Fruit fly (Drosophila melanogaster) whole organism, embryonic: ENCODE data around the gene MESK4.
A peak's percentile ranks its signal among the peaks of the same experiment; 100 is the strongest.

ENCODE experiments used
- Asciz ChIP-seq: fragments of 200-800 bp; sonication (Bioruptor generic); optimal IDR thresholded peaks from 2 replicates; lab custom pipeline; 2017; ENCODE audit warnings: missing biosample characterization, mild to moderate bottlenecking, missing genetic modification characterization, missing genetic modification reagents
- CG11398 ChIP-seq: fragments of 200-800 bp; sonication (Bioruptor generic); optimal IDR thresholded peaks from 2 replicates; lab custom pipeline; 2016; ENCODE audit warnings: missing biosample characterization, missing genetic modification characterization
- CG11456 ChIP-seq: fragments of 200-800 bp; sonication (Bioruptor generic); IDR thresholded peaks from 3 replicates; pipeline ENCODE4 v1.3.6; 2022; ENCODE audit warnings: missing biosample characterization, missing genetic modification characterization
- CG11504 ChIP-seq: fragments of 200-800 bp; sonication (Bioruptor generic); optimal IDR thresholded peaks from 3 replicates; lab custom pipeline; 2019; ENCODE audit warnings: missing biosample characterization, mild to moderate bottlenecking, missing genetic modification characterization, moderate library complexity
- CG17328 ChIP-seq: fragments of 200-800 bp; sonication (Bioruptor generic); IDR thresholded peaks from 2 replicates; pipeline ENCODE4 v1.3.6; 2022; ENCODE audit warnings: missing biosample characterization, missing genetic modification characterization
- CG17359 ChIP-seq: fragments of 200-800 bp; sonication (Bioruptor generic); optimal IDR thresholded peaks from 3 replicates; lab custom pipeline; 2018; ENCODE audit warnings: missing biosample characterization, mild to moderate bottlenecking, missing genetic modification characterization, moderate library complexity
- CG17802 ChIP-seq: fragments of 200-800 bp; sonication (Bioruptor generic); optimal IDR thresholded peaks from 2 replicates; lab custom pipeline; 2018; ENCODE audit warnings: missing biosample characterization, mild to moderate bottlenecking, missing genetic modification characterization, moderate library complexity
- CG17829 ChIP-seq: fragments of 200-800 bp; optimal IDR thresholded peaks from 2 replicates; lab custom pipeline; 2019; ENCODE audit warnings: missing biosample characterization, mild to moderate bottlenecking, missing genetic modification characterization, moderate library complexity
- CG2116 ChIP-seq: fragments of 200-800 bp; sonication (Bioruptor generic); optimal IDR thresholded peaks from 3 replicates; lab custom pipeline; 2018; ENCODE audit warnings: missing biosample characterization, mild to moderate bottlenecking, missing genetic modification characterization
- CG31388 ChIP-seq: fragments of 200-800 bp; sonication (Bioruptor generic); optimal IDR thresholded peaks from 2 replicates; lab custom pipeline; 2016; ENCODE audit warnings: missing biosample characterization, missing genetic modification characterization
- CG33213 ChIP-seq: fragments of 200-800 bp; sonication (Bioruptor generic); optimal IDR thresholded peaks from 3 replicates; lab custom pipeline; 2016; ENCODE audit warnings: missing biosample characterization, missing genetic modification characterization
- CG33557 ChIP-seq: fragments of 200-800 bp; sonication (Bioruptor generic); optimal IDR thresholded peaks from 2 replicates; lab custom pipeline; 2019; ENCODE audit warnings: missing biosample characterization, mild to moderate bottlenecking, missing genetic modification characterization, moderate library complexity
- CG4360 ChIP-seq: fragments of 200-800 bp; sonication (Bioruptor generic); IDR thresholded peaks from 2 replicates; pipeline ENCODE4 v1.3.6; 2022; ENCODE audit warnings: missing biosample characterization, missing genetic modification characterization
- CG6765 ChIP-seq: fragments of 200-800 bp; sonication (Bioruptor generic); optimal IDR thresholded peaks from 3 replicates; lab custom pipeline; 2017; ENCODE audit warnings: missing biosample characterization, mild to moderate bottlenecking, missing genetic modification characterization
- CG7357 ChIP-seq: fragments of 200-800 bp; sonication (Bioruptor generic); IDR thresholded peaks from 3 replicates; pipeline ENCODE4 v1.3.6; 2022; ENCODE audit warnings: missing biosample characterization, missing genetic modification characterization
- CG8089 ChIP-seq: fragments of 200-800 bp; sonication (Bioruptor generic); optimal IDR thresholded peaks from 3 replicates; lab custom pipeline; 2016; ENCODE audit warnings: missing biosample characterization, missing genetic modification characterization
- Dip3 ChIP-seq: fragments of 200-800 bp; sonication (Bioruptor generic); optimal IDR thresholded peaks from 3 replicates; lab custom pipeline; 2016; ENCODE audit warnings: missing biosample characterization, missing genetic modification characterization
- Dref ChIP-seq: fragments of 200-800 bp; sonication (Bioruptor generic); IDR thresholded peaks from 2 replicates; pipeline ENCODE4 v1.3.6; 2022; ENCODE audit warnings: missing biosample characterization, missing genetic modification characterization
- E2f2 ChIP-seq: fragments of 200-800 bp; sonication (Bioruptor generic); IDR thresholded peaks from 2 replicates; pipeline ENCODE4 v1.3.6; 2022; ENCODE audit warnings: missing biosample characterization, missing genetic modification characterization
- Hmr ChIP-seq: fragments of 200-800 bp; sonication (Bioruptor generic); optimal IDR thresholded peaks from 3 replicates; lab custom pipeline; 2017; ENCODE audit warnings: mild to moderate bottlenecking, missing biosample characterization, missing genetic modification reagents, missing genetic modification characterization
- Hsf ChIP-seq: fragments of 200-800 bp; sonication (Bioruptor generic); optimal IDR thresholded peaks from 3 replicates; lab custom pipeline; 2016; ENCODE audit warnings: missing biosample characterization, missing genetic modification characterization
- Max ChIP-seq: fragments of 200-800 bp; sonication (Bioruptor generic); optimal IDR thresholded peaks from 2 replicates; lab custom pipeline; 2016; ENCODE audit warnings: missing biosample characterization, mild to moderate bottlenecking, missing genetic modification characterization
- PHDP ChIP-seq: fragments of 200-800 bp; sonication (Bioruptor generic); optimal IDR thresholded peaks from 3 replicates; lab custom pipeline; 2018; ENCODE audit warnings: missing biosample characterization, mild to moderate bottlenecking, missing genetic modification characterization, moderate library complexity
- Rfx ChIP-seq: fragments of 200-800 bp; sonication (Bioruptor generic); IDR thresholded peaks from 2 replicates; pipeline ENCODE4 v1.3.6; 2022; ENCODE audit warnings: missing biosample characterization, missing genetic modification characterization
- Sin3A ChIP-seq: fragments of >200 bp; optimal IDR thresholded peaks from 2 replicates; lab custom pipeline; 2018
- Stat92E ChIP-seq, 3 experiments: fragments of >200 bp in 2 of 3; fragments of 200-800 bp in 1 of 3; sonication (Bioruptor generic) in 1 of 3; optimal IDR thresholded peaks; 2 replicates each; lab custom pipeline; 2017 to 2019; ENCODE audit warnings: missing biosample characterization in 3 of 3, missing genetic modification characterization in 3 of 3, mild to moderate bottlenecking in 1 of 3, moderate library complexity in 1 of 3
- Tbp ChIP-seq: fragments of >200 bp; optimal IDR thresholded peaks from 2 replicates; lab custom pipeline; 2018; ENCODE audit warnings: missing biosample characterization, missing genetic modification characterization
- Xbp1 ChIP-seq: fragments of 200-800 bp; sonication (Bioruptor generic); optimal IDR thresholded peaks from 3 replicates; lab custom pipeline; 2016; ENCODE audit warnings: missing biosample characterization, mild to moderate bottlenecking, missing genetic modification characterization
- ab ChIP-seq: fragments of 200-800 bp; sonication (Bioruptor generic); optimal IDR thresholded peaks from 2 replicates; lab custom pipeline; 2016; ENCODE audit warnings: missing biosample characterization, missing genetic modification characterization
- amos ChIP-seq: fragments of 200-800 bp; sonication (Bioruptor generic); IDR thresholded peaks from 2 replicates; pipeline ENCODE4 v1.3.6; 2022; ENCODE audit warnings: missing biosample characterization, missing genetic modification characterization; ENCODE audit not compliant: partially characterized antibody
- bcd ChIP-seq: fragments of 200-800 bp; sonication (Bioruptor generic); optimal IDR thresholded peaks from 2 replicates; lab custom pipeline; 2017; ENCODE audit warnings: missing biosample characterization, mild to moderate bottlenecking, missing genetic modification characterization
- chm ChIP-seq: fragments of 200-800 bp; sonication (Bioruptor generic); IDR thresholded peaks from 2 replicates; pipeline ENCODE4 v1.3.6; 2022; ENCODE audit warnings: missing biosample characterization, missing genetic modification characterization
- cwo ChIP-seq: fragments of 200-800 bp; sonication (Bioruptor generic); optimal IDR thresholded peaks from 3 replicates; lab custom pipeline; 2017; ENCODE audit warnings: missing biosample characterization, missing genetic modification characterization, mild to moderate bottlenecking, moderate library complexity, missing genetic modification reagents
- dati ChIP-seq: fragments of 200-800 bp; sonication (Bioruptor generic); IDR thresholded peaks from 2 replicates; pipeline ENCODE4 v1.3.6; 2022; ENCODE audit warnings: missing biosample characterization, missing genetic modification characterization
- dm ChIP-seq: fragments of 200-800 bp; sonication (Bioruptor generic); optimal IDR thresholded peaks from 3 replicates; lab custom pipeline; 2016; ENCODE audit warnings: missing biosample characterization, missing genetic modification characterization
- dmrt99B ChIP-seq: fragments of 200-800 bp; sonication (Bioruptor generic); optimal IDR thresholded peaks from 2 replicates; lab custom pipeline; 2018; ENCODE audit warnings: missing biosample characterization, mild to moderate bottlenecking, missing genetic modification characterization, moderate library complexity
- emc ChIP-seq: fragments of 200-800 bp; sonication (Bioruptor generic); optimal IDR thresholded peaks from 2 replicates; lab custom pipeline; 2016; ENCODE audit warnings: missing biosample characterization, missing genetic modification characterization
- ems ChIP-seq: fragments of 200-800 bp; sonication (Bioruptor generic); optimal IDR thresholded peaks from 3 replicates; lab custom pipeline; 2016; ENCODE audit warnings: missing biosample characterization, missing genetic modification characterization
- esg ChIP-seq: fragments of 200-800 bp; sonication (Bioruptor generic); conservative IDR thresholded peaks from 2 replicates; pipeline ENCODE4 v1.3.6; 2022; ENCODE audit warnings: missing biosample characterization, missing genetic modification characterization
- kah ChIP-seq: fragments of 200-800 bp; sonication (Bioruptor generic); optimal IDR thresholded peaks from 2 replicates; lab custom pipeline; 2018; ENCODE audit warnings: missing biosample characterization, mild to moderate bottlenecking, missing genetic modification characterization
- maf-S ChIP-seq: fragments of 200-800 bp; sonication (Bioruptor generic); optimal IDR thresholded peaks from 2 replicates; lab custom pipeline; 2016; ENCODE audit warnings: missing biosample characterization, missing genetic modification characterization
- mam ChIP-seq: fragments of 200-800 bp; sonication (Bioruptor generic); optimal IDR thresholded peaks from 3 replicates; lab custom pipeline; 2016; ENCODE audit warnings: missing biosample characterization, missing genetic modification characterization
- mld ChIP-seq: fragments of 200-800 bp; sonication (Bioruptor generic); IDR thresholded peaks from 3 replicates; pipeline ENCODE4 v1.3.6; 2022; ENCODE audit warnings: missing biosample characterization, missing genetic modification characterization; ENCODE audit not compliant: partially characterized antibody
- onecut ChIP-seq: fragments of 200-800 bp; sonication (Bioruptor generic); IDR thresholded peaks from 2 replicates; pipeline ENCODE4 v1.3.6; 2022; ENCODE audit warnings: missing biosample characterization, missing genetic modification characterization
- pum ChIP-seq: fragments of 200-800 bp; sonication (Bioruptor generic); optimal IDR thresholded peaks from 2 replicates; lab custom pipeline; 2016; ENCODE audit warnings: missing biosample characterization, missing genetic modification characterization
- pzg ChIP-seq: fragments of 200-800 bp; sonication (Bioruptor generic); optimal IDR thresholded peaks from 3 replicates; lab custom pipeline; 2018; ENCODE audit warnings: missing biosample characterization, mild to moderate bottlenecking, missing genetic modification characterization, moderate library complexity
- sima ChIP-seq: fragments of 200-800 bp; sonication (Bioruptor generic); optimal IDR thresholded peaks from 2 replicates; lab custom pipeline; 2016; ENCODE audit warnings: missing biosample characterization, missing genetic modification characterization
- sug ChIP-seq: fragments of 200-800 bp; optimal IDR thresholded peaks from 2 replicates; lab custom pipeline; 2019; ENCODE audit warnings: missing biosample characterization, mild to moderate bottlenecking, missing genetic modification characterization, moderate library complexity
- trh ChIP-seq: fragments of 200-800 bp; sonication (Bioruptor generic); optimal IDR thresholded peaks from 2 replicates; lab custom pipeline; 2016; ENCODE audit warnings: missing biosample characterization, missing genetic modification characterization
- tup ChIP-seq: fragments of 200-800 bp; sonication (Bioruptor generic); optimal IDR thresholded peaks from 2 replicates; lab custom pipeline; 2016; ENCODE audit warnings: missing biosample characterization, mild to moderate bottlenecking, missing genetic modification characterization, moderate library complexity
- vfl ChIP-seq: fragments of 200-800 bp; sonication (Bioruptor generic); optimal IDR thresholded peaks from 2 replicates; lab custom pipeline; 2016; ENCODE audit warnings: missing biosample characterization, missing genetic modification characterization
- wek ChIP-seq: fragments of 200-800 bp; sonication (Bioruptor generic); optimal IDR thresholded peaks from 3 replicates; lab custom pipeline; 2018; ENCODE audit warnings: missing biosample characterization, mild to moderate bottlenecking, missing genetic modification characterization, moderate library complexity

The MESK4 gene

DNA sequence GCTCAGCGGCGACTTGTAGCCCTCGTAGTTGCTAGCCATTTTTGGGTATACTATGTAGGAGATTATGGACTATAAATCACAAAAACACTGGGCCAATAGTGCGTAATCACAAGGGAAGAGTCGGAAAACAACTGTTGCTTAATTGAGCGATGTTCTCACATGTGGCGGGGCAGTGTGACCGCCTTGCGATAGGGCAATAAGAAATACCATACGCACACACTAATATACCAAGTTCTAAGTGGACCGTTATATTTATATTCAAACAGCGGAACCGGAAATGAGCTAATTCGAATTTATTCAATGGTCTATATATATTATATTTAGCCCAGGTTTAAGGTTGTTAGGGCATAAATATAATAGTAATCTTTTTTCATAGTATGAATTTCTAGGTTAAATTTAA lies 32.3 kb downstream of the MESK4 start, which contains the start of gene Adsl (continued):
- TF ChIP-seq kah (GFP tag; lab: Kevin White, UChicago), result peak; percentile 82
- peak; percentile 68 for TF ChIP-seq E2f2 (GFP tag; lab: Robert Waterston, UW)
- peak; percentile 70 for TF ChIP-seq CG33213 (GFP tag; lab: Kevin White, UChicago)
- TF ChIP-seq CG31388 (GFP tag; lab: Kevin White, UChicago), result no peak
- peak; percentile 66 for TF ChIP-seq pzg (GFP tag; lab: Kevin White, UChicago)
- TF ChIP-seq dm (GFP tag; lab: Kevin White, UChicago), result peak; percentile 91
- peak; percentile 57 for TF ChIP-seq Xbp1
- peak; percentile 32 for TF ChIP-seq Hsf (GFP tag; lab: Kevin White, UChicago)
- peak; percentile 75 for TF ChIP-seq bcd (GFP tag; lab: Kevin White, UChicago)
- TF ChIP-seq vfl (GFP tag; lab: Kevin White, UChicago), result no peak
- TF ChIP-seq sima (GFP tag; lab: Kevin White, UChicago), result no peak
- TF ChIP-seq maf-S (GFP tag; lab: Kevin White, UChicago), result no peak
- peak; percentile 82 for TF ChIP-seq Asciz (GFP tag; lab: Kevin White, UChicago)
- no peak for TF ChIP-seq Stat92E (GFP tag; optimal IDR thresholded peaks at IDR 0.05; lab: Kevin White, UChicago)
- TF ChIP-seq Rfx (GFP tag; lab: Robert Waterston, UW), result no peak; the same call in none of the 2 replicates
- TF ChIP-seq esg (GFP tag; lab: Robert Waterston, UW), result no peak
- no peak for TF ChIP-seq CG4360 (GFP tag; lab: Robert Waterston, UW)
- TF ChIP-seq Sin3A (lab: Kevin White, UChicago), result no peak
- TF ChIP-seq ab (GFP tag; lab: Kevin White, UChicago), result no peak
- no peak for TF ChIP-seq CG11504 (tag; lab: Kevin White, UChicago)
- no peak for TF ChIP-seq pum (GFP tag; lab: Kevin White, UChicago)
- TF ChIP-seq CG6765, result peak; percentile 78
- TF ChIP-seq dmrt99B (tag; lab: Kevin White, UChicago), result no peak
- peak; percentile 76 for TF ChIP-seq wek
- no peak for TF ChIP-seq dati (GFP tag; lab: Robert Waterston, UW)
- no peak for TF ChIP-seq Tbp (GFP tag; lab: Kevin White, UChicago)
- TF ChIP-seq Dref, result no peak
- peak; percentile 3 for TF ChIP-seq trh (GFP tag; lab: Kevin White, UChicago)
- TF ChIP-seq Dip3, result no peak
- TF ChIP-seq CG17328 (GFP tag; lab: Robert Waterston, UW), result peak; percentile 73
- no peak for TF ChIP-seq emc
- peak; percentile 83 for TF ChIP-seq Hmr (GFP tag; lab: Kevin White, UChicago)
- no peak for TF ChIP-seq CG8089
- no peak for TF ChIP-seq amos (GFP tag; lab: Robert Waterston, UW)
- TF ChIP-seq ems, result no peak
- no peak for TF ChIP-seq mam (GFP tag; lab: Kevin White, UChicago)
- TF ChIP-seq CG33557 (GFP tag; lab: Kevin White, UChicago), result peak; percentile 75
- TF ChIP-seq CG11456, result no peak
- peak; percentile 80 for TF ChIP-seq CG2116 (GFP tag; lab: Kevin White, UChicago)
- TF ChIP-seq PHDP (tag; lab: Kevin White, UChicago), result no peak
- peak; percentile 86 for TF ChIP-seq Max (GFP tag; lab: Kevin White, UChicago)
- no peak for TF ChIP-seq chm
- peak; percentile 61 for TF ChIP-seq onecut
- no peak for TF ChIP-seq CG17359 (tag; lab: Kevin White, UChicago)
- no peak for TF ChIP-seq CG11398 (GFP tag; lab: Kevin White, UChicago)
- TF ChIP-seq mld, result no peak
- peak; percentile 46 for TF ChIP-seq CG17802
- no peak for TF ChIP-seq tup (GFP tag; lab: Kevin White, UChicago)
- TF ChIP-seq CG17829, result no peak
- peak; percentile 37 for TF ChIP-seq cwo (GFP tag; lab: Kevin White, UChicago)
- no peak for TF ChIP-seq sug (tag; lab: Kevin White, UChicago)
- TF ChIP-seq CG7357 (GFP tag; lab: Robert Waterston, UW), result no peak
